Worm (Caenorhabditis elegans): ENCODE data around the gene tre-2.

DNA sequence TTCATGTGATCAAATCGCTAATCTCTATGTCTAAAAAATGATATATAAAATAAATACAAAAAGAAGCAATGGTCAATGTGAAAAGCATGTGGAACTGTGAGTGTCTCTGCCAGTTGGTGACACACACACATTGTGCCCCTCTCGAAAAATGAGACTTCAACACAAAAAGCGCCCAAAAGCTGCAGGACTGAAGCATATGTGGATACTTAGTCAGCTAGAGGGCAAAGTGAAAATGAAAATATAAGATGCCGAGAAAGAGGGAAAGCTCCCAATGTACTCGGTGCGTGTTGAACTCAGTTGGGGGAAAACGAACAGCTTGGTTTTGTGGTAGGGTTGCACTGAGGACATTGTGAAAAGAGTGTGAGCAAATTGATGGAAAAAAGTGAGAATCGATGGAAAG, 2.1 kb downstream of the tre-2 start:
- no peak for TF ChIP-seq nhr-237 (tag; optimal IDR thresholded peaks at IDR 0.05)
- TF ChIP-seq lsy-2 (tag; optimal IDR thresholded peaks at IDR 0.05), result no peak
- no peak for TF ChIP-seq lin-13 (tag; optimal IDR thresholded peaks at IDR 0.05)
- peak; percentile 21 for TF ChIP-seq unc-62 (GFP tag; optimal IDR thresholded peaks at IDR 0.05)
- TF ChIP-seq ces-1 (GFP tag; optimal IDR thresholded peaks at IDR 0.05), result peak; percentile 57

Data from whole organism, mixed stage, embryonic.